Worm (Caenorhabditis elegans): ENCODE results near the gene ced-8.

The ced-8 gene

DNA sequence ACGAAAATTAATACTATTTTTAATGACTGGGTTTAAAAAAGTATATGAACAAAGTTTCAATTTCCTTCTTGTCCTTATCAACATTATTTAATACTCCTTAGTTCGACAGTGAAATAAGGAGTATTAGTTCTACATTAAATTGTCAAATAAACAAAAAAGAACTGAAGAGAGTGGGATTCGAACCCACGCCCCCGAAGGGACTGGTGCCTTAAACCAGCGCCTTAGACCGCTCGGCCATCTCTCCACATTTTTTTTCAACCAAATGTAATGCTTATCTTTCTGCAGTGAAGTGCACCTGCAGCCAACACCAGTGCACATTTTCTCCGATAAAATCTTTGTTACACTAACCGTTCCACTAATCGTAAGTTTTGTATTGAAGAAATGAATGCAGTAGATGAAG, 2.5 kb upstream of the ced-8 start (continued):
- TF ChIP-seq tra-1 (GFP tag; IDR thresholded peaks at IDR 0.05) (peak; percentile 40; the same call in 1 of the 2 replicates), lim-7 (GFP tag; IDR thresholded peaks at IDR 0.05) (peak; percentile 68), hlh-11 (tag; optimal IDR thresholded peaks at IDR 0.05) (no peak), mdt-29 (GFP tag; IDR thresholded peaks at IDR 0.05) (no peak), fkh-10 (GFP tag; optimal IDR thresholded peaks at IDR 0.05) (no peak), arid-1 (GFP tag; conservative IDR thresholded peaks at IDR 0.05) (0 out of 2 replicates have a peak, but pooled peaks have one; percentile 39), T20F7.1 (GFP tag; optimal IDR thresholded peaks at IDR 0.05) (peak; percentile 3), egl-43 (GFP tag; IDR thresholded peaks at IDR 0.05) (peak; percentile 77), snpc-4 (tag; optimal IDR thresholded peaks at IDR 0.05) (no peak), dmd-6 (GFP tag; IDR thresholded peaks at IDR 0.05) (no peak), aly-2 (tag; optimal IDR thresholded peaks at IDR 0.05) (no peak), vab-7 (GFP tag; IDR thresholded peaks at IDR 0.05) (peak; percentile 47; the same call in 1 of the 2 replicates)

DNA sequence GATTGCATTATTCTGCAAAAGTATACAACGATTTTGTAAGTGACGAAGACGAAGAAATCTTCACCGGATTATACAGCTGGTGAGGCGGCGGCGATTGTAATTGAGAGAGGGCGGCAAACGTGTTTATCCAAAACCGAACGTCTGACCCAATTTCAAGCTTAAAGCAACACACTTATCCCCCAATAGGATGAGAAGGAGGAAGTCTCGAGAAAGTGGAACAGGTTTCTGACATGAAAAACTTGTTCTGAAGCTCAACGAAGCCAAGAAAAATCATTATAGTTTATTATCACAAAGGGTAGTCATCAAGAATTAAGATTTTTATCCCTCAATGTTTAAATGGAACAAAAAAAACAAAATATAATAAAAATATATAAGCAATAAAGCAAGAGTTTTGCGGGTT, 1.7 kb upstream of the ced-8 start, which contains the start of gene spp-13:
Gene spp-13 (minus strand): TSS at position 143 of the 400 bp plus-strand sequence.
- TF ChIP-seq lin-13 (GFP tag; optimal IDR thresholded peaks at IDR 0.05) (no peak), mep-1 (tag; optimal IDR thresholded peaks at IDR 0.05) (no peak), ceh-62 (tag; optimal IDR thresholded peaks at IDR 0.05) (no peak), dve-1 (tag; optimal IDR thresholded peaks at IDR 0.05; ENCODE audit: insufficient read depth) (no peak), nhr-42 (GFP tag; IDR thresholded peaks at IDR 0.05) (peak; percentile 24; the same call in 1 of the 2 replicates), ceh-44 (GFP tag; IDR thresholded peaks at IDR 0.05) (no peak), sdz-12 (GFP tag; optimal IDR thresholded peaks at IDR 0.05) (no peak), mes-2 (tag; optimal IDR thresholded peaks at IDR 0.05; ENCODE audit: poor library complexity, severe bottlenecking) (no peak), ama-1 (optimal IDR thresholded peaks at IDR 0.05) (no peak), hlh-11 (tag; optimal IDR thresholded peaks at IDR 0.05) (peak; percentile 43), unc-39 (tag; optimal IDR thresholded peaks at IDR 0.05) (no peak), mdl-1 (tag; optimal IDR thresholded peaks at IDR 0.05) (no peak)

DNA sequence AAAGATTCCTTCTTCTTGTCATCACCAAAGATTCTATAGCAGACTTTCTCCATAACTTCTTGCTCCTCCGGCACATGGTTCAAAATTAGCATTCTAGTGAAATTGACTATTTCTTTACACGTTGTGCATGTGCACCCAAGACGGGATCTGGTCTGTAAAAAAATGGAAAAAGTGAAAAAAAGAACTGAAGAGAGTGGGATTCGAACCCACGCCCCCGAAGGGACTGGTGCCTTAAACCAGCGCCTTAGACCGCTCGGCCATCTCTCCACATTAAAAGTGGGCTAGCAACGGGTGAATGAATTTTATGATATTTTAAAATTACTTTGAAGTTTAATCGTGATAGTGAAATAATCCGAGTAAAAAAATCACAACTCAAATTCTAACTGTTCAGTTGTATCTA, 1.0 kb upstream of the ced-8 start:
- TF ChIP-seq attf-4 (tag; optimal IDR thresholded peaks at IDR 0.05) (no peak), aha-1 (tag) (peak; percentile 72), lsy-2 (tag; optimal IDR thresholded peaks at IDR 0.05) (no peak), lim-7 (GFP tag; IDR thresholded peaks at IDR 0.05) (peak; percentile 69; the same call in 1 of the 2 replicates), snpc-1.2 (GFP tag; IDR thresholded peaks at IDR 0.05) (peak; percentile 67), arid-1 (GFP tag; conservative IDR thresholded peaks at IDR 0.05) (no peak), tra-1 (GFP tag; IDR thresholded peaks at IDR 0.05) (peak; percentile 13; the same call in 1 of the 2 replicates), tag-97 (GFP tag; IDR thresholded peaks at IDR 0.05) (no peak), F26F4.8 (GFP tag; conservative IDR thresholded peaks at IDR 0.05) (0 out of 2 replicates have a peak, but pooled peaks have one; percentile 57), mes-2 (tag; optimal IDR thresholded peaks at IDR 0.05; ENCODE audit: poor library complexity, severe bottlenecking) (peak; percentile 38), unc-62 (GFP tag; optimal IDR thresholded peaks at IDR 0.05 in 1 of 2) (peak in 1 of 2 experiments; percentile 23), unc-62 (tag; optimal IDR thresholded peaks at IDR 0.05) (no peak), vab-7 (GFP tag; IDR thresholded peaks at IDR 0.05) (0 out of 2 replicates have a peak, but pooled peaks have one; percentile 23), egl-43 (GFP tag; IDR thresholded peaks at IDR 0.05) (peak; percentile 66; the same call in 1 of the 2 replicates), dmd-8 (GFP tag; IDR thresholded peaks at IDR 0.05) (peak; percentile 80), madf-9 (GFP tag; conservative IDR thresholded peaks at IDR 0.05) (0 out of 2 replicates have a peak, but pooled peaks have one; percentile 29), F44E2.7 (GFP tag; IDR thresholded peaks at IDR 0.05) (0 out of 2 replicates have a peak, but pooled peaks have one; percentile 23), mdt-29 (GFP tag; IDR thresholded peaks at IDR 0.05) (0 out of 2 replicates have a peak, but pooled peaks have one; percentile 21), Y48G9A.11 (GFP tag; IDR thresholded peaks at IDR 0.05) (0 out of 2 replicates have a peak, but pooled peaks have one; percentile 42)

DNA sequence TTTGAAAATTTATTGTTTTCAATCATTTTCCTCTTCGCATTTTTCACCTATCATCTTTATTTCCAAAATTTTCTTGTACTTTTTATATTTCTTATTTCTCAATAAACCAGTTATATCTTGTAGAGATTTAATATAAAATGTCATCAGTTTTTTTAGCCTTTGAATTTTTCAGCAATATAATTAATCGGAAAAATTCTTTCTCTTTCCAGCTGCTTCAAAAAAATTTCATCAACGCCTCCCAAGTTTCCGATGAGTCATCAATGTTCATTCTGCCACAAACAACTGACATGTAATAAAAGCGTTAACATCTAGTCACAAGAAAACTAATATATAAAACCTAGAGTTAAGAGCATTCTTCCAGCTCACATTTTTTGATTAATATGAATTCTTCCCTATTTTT, 3.6 kb downstream of the ced-8 start, which contains the start of gene F08F1.4:
Gene F08F1.4 (plus strand): TSS at position 301 of the 400 bp plus-strand sequence.
- TF ChIP-seq madf-5 (GFP tag; IDR thresholded peaks at IDR 0.05) (no peak), aha-1 (tag) (peak; percentile 40)

Data from whole organism, L4 larva.